Worm (Caenorhabditis elegans): ENCODE measurements around the gene C34C12.1.

ce11 chrIII:3475014-3475413 lies 20.9 kb downstream of the C34C12.1 start:
- TF ChIP-seq unc-39 (tag; optimal IDR thresholded peaks at IDR 0.05): no peak
- TF ChIP-seq elt-3 (tag; optimal IDR thresholded peaks at IDR 0.05): no peak
- no peak for TF ChIP-seq zip-8 (tag; optimal IDR thresholded peaks at IDR 0.05)
- no peak for TF ChIP-seq mab-5 (tag; optimal IDR thresholded peaks at IDR 0.05)
- TF ChIP-seq snpc-4 (tag; optimal IDR thresholded peaks at IDR 0.05): no peak
- TF ChIP-seq mep-1 (tag; optimal IDR thresholded peaks at IDR 0.05): no peak
- no peak for TF ChIP-seq unc-62 (GFP tag; optimal IDR thresholded peaks at IDR 0.05)
- TF ChIP-seq elt-1 (tag; optimal IDR thresholded peaks at IDR 0.05; ENCODE audit: borderline replicate concordance, insufficient read depth): no peak
- no peak for TF ChIP-seq nhr-237 (tag; optimal IDR thresholded peaks at IDR 0.05)
- TF ChIP-seq M03D4.4 (tag; optimal IDR thresholded peaks at IDR 0.05): no peak
- TF ChIP-seq lin-13 (tag; optimal IDR thresholded peaks at IDR 0.05): no peak
- no peak for TF ChIP-seq nhr-76 (tag; optimal IDR thresholded peaks at IDR 0.05)
- TF ChIP-seq lsy-2 (tag; optimal IDR thresholded peaks at IDR 0.05): no peak
- TF ChIP-seq nhr-2 (tag; optimal IDR thresholded peaks at IDR 0.05): no peak

Measured in whole organism, mixed stage, embryonic.